Fruit fly (Drosophila melanogaster) Kc167 (cell line): ENCODE measurements around the gene CG45690.

Experiments used
- Myc ChIP-seq: fragments of >200 bp; optimal IDR thresholded peaks from 2 replicates; lab custom pipeline; 2017; ENCODE audit warnings: missing external identifiers
- h ChIP-seq: fragments of >200 bp; optimal IDR thresholded peaks from 3 replicates; lab custom pipeline; 2018; ENCODE audit warnings: missing external identifiers
- insv ChIP-seq: fragments of >200 bp; optimal IDR thresholded peaks from 3 replicates; lab custom pipeline; 2018; ENCODE audit warnings: missing external identifiers
- psq ChIP-seq: fragments of >200 bp; optimal IDR thresholded peaks from 2 replicates; lab custom pipeline; 2017; ENCODE audit warnings: missing external identifiers
- ttk ChIP-seq: sonication (Bioruptor generic); optimal IDR thresholded peaks from 2 replicates; lab custom pipeline; 2017; ENCODE audit warnings: missing external identifiers

DNA sequence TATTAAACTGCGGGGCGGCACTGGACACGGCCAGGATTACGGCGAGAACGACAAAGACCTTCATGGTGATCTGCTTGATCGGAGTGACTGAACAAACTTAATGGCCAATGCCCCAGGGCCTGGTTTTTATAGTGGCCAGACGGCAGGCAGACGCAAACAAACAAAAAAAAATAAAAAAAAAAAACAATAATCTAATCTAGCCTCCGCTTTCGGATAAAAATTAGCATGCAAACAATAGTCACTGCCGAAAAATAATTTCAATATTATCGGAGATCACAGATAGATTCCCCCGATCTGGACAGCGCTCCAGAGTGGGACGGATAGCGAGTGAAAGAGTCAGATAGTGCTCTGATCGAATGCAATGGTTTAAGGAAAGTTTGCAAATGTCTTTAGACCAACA, 26.2 kb downstream of the CG45690 start, which contains the start of gene CG7299:
- TF ChIP-seq psq (lab: Kevin White, UChicago) (no peak), ttk (lab: Kevin White, UChicago) (no peak), Myc (lab: Kevin White, UChicago) (no peak), insv (lab: Kevin White, UChicago) (no peak), h (lab: Kevin White, UChicago) (no peak)
